Worm (Caenorhabditis elegans): ENCODE results near the gene F27E5.8.

Gene F27E5.8

ce11 chrII:10098428-10098827, 28.9 kb downstream of the F27E5.8 start:
- TF ChIP-seq him-1 (tag; optimal IDR thresholded peaks at IDR 0.05), result no peak
- TF ChIP-seq W03F9.2 (tag; optimal IDR thresholded peaks at IDR 0.05), result no peak
- TF ChIP-seq dao-5 (tag; optimal IDR thresholded peaks at IDR 0.05), result no peak

- TF ChIP-seq him-1 (tag; optimal IDR thresholded peaks at IDR 0.05) (no peak), W03F9.2 (tag; optimal IDR thresholded peaks at IDR 0.05) (no peak), dao-5 (tag; optimal IDR thresholded peaks at IDR 0.05) (no peak)
Observed at ce11 chrII:10095224-10095623, 32.1 kb downstream of the F27E5.8 start.

- TF ChIP-seq W03F9.2 (tag; optimal IDR thresholded peaks at IDR 0.05), result no peak
- no peak for TF ChIP-seq him-1 (tag; optimal IDR thresholded peaks at IDR 0.05)
- no peak for TF ChIP-seq dao-5 (tag; optimal IDR thresholded peaks at IDR 0.05)
Observed at ce11 chrII:10094190-10094923, 32.9 kb downstream of the F27E5.8 start, which contains the start of gene lact-2. Gene lact-2 (plus strand): TSS chrII:10094873.

DNA sequence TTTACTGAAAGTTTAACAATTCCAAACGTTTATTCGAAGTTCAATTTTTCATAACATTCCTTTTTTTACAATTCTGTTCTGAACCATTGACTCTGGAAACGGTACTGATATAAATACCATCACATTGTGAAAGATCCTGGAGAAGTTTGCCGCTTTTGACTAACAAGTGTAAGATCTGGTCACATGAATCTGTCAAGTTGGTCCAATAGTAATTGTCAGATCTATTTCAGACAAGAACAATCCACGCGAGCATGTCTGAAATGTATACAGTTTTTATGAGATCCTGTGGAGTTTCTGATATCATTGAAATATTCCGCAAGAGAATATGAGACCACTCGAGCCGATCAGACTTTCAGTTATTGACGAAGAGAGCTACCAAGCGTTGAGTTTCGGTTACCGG, 34.2 kb downstream of the F27E5.8 start:
- no peak for TF ChIP-seq him-1 (tag; optimal IDR thresholded peaks at IDR 0.05)
- no peak for TF ChIP-seq dao-5 (tag; optimal IDR thresholded peaks at IDR 0.05)
- no peak for TF ChIP-seq W03F9.2 (tag; optimal IDR thresholded peaks at IDR 0.05)

- TF ChIP-seq him-1 (tag; optimal IDR thresholded peaks at IDR 0.05), result no peak
- no peak for TF ChIP-seq dao-5 (tag; optimal IDR thresholded peaks at IDR 0.05)
- TF ChIP-seq W03F9.2 (tag; optimal IDR thresholded peaks at IDR 0.05), result no peak
Observed at ce11 chrII:10084482-10084881, 42.8 kb downstream of the F27E5.8 start.

- no peak for TF ChIP-seq W03F9.2 (tag; optimal IDR thresholded peaks at IDR 0.05)
- no peak for TF ChIP-seq him-1 (tag; optimal IDR thresholded peaks at IDR 0.05)
- TF ChIP-seq dao-5 (tag; optimal IDR thresholded peaks at IDR 0.05), result no peak
Observed at ce11 chrII:10075794-10076193, 51.5 kb downstream of the F27E5.8 start.
